Fruit fly (Drosophila melanogaster) S2 (cell line): ENCODE results near the gene Rab9Db.

Experiments used
- CG8478 ChIP-seq: fragments of >200 bp; optimal IDR thresholded peaks from 2 replicates; lab custom pipeline; 2018
- CTCF ChIP-seq, 2 experiments: fragments of >200 bp; optimal IDR thresholded peaks; 2 replicates each; lab custom pipeline; 2018

DNA sequence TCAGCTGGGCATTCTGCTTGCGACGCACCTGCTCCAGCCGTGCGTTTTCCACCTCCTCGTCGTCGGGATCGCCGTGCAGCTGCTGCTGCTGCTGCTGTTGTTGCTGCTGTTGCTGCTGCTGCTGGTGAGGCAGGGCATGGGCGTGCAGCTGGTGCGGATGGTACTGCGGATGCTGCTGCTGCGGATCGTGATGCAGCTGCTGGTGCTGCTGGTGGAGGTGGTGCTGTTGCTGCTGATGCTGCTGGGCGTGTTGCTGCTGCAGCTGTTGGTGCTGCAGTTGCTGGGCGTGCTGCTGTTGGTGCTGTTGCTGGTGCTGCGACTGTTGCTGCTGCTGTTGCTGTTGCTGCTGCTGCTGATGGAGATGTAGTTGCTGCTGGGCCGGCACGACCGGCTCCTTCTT lies 15.4 kb downstream of the Rab9Db start:
- TF ChIP-seq CTCF (optimal IDR thresholded peaks at IDR 0.05; lab: Kevin White, UChicago), result no peak
- TF ChIP-seq CG8478 (lab: Kevin White, UChicago), result no peak
